Fruit fly (Drosophila melanogaster): ENCODE measurements around the gene Cyp6d4.

DNA sequence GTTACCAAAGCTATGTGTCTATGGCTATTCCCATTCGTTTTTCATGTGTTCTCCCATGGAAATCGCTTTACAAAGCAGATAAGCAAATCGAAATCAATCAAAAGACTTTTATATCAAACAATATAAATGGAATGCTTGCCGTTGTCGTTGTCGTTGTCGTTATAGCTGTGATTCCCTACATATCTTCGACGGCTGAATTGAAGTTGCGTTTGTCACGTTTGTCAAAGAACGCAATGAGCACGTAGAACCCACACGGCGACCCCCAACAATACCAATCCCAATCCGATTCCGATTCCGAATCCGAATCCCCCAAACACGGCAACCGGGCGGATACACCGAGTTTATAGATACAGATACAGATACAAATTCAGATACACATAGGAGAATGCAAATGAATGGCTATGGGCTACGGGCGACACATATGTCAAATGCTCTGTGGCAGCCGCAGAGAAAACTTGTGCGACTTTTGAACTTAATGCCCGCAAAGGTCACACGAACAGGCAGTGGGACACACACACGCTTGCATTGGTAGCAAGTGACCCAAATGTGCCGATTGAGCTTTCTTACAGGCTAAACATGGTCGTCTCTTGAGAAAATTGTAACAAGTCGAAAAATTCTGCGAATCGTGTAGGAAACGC lies 28.2 kb upstream of the Cyp6d4 start:
- TF ChIP-seq CTCF (optimal IDR thresholded peaks at IDR 0.05) (no peak), CG8478 (optimal IDR thresholded peaks at IDR 0.05) (no peak)
